Worm (Caenorhabditis elegans): ENCODE measurements around the gene nhr-208.

DNA sequence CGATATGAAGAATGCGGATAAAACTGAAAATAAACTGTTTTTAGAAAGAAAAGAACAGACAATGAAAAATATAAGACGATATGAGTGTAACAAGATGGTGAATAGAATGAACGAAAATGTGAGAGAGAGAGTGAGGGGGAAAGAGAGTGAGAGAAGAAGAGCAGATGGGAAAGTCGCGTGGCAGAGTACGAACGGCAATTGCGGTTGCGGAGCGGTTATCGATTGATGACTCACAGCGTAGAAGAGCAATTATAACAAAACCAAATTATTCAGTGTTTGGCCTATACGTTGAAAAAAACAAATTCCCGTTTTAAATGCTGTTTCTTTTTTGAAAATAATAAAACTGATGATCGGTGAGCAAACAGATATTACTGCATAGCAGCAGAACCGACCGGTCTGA, 28.7 kb upstream of the nhr-208 start, which contains the start of gene pqn-53:
- no peak for TF ChIP-seq unc-62 (GFP tag; optimal IDR thresholded peaks at IDR 0.05)
- TF ChIP-seq elt-1 (tag; optimal IDR thresholded peaks at IDR 0.05; ENCODE audit: borderline replicate concordance, insufficient read depth), result no peak
- TF ChIP-seq snpc-4 (tag; optimal IDR thresholded peaks at IDR 0.05), result no peak
- no peak for TF ChIP-seq nhr-237 (tag; optimal IDR thresholded peaks at IDR 0.05)
- no peak for TF ChIP-seq nhr-76 (tag; optimal IDR thresholded peaks at IDR 0.05)
- peak; percentile 69 for TF ChIP-seq ceh-39 (tag; optimal IDR thresholded peaks at IDR 0.05)
- TF ChIP-seq lin-13 (tag; optimal IDR thresholded peaks at IDR 0.05), result no peak

Data from whole organism, mixed stage, embryonic.